Worm (Caenorhabditis elegans) whole organism, late embryonic: ENCODE data around the gene cpt-3.

Source experiments
- dmd-4 ChIP-seq: sonication (generic microtip); optimal IDR thresholded peaks from 2 replicates; lab custom pipeline; 2016; ENCODE audit warnings: borderline replicate concordance, missing genetic modification characterization, missing compliant biosample characterization
- hlh-8 ChIP-seq: sonication (generic microtip); optimal IDR thresholded peaks from 2 replicates; lab custom pipeline; 2016; ENCODE audit warnings: missing genotype, missing genetic modification characterization, missing compliant biosample characterization
- pqm-1 ChIP-seq: sonication (generic microtip); optimal IDR thresholded peaks from 2 replicates; lab custom pipeline; 2016; ENCODE audit warnings: missing genetic modification characterization, missing compliant biosample characterization

- TF ChIP-seq dmd-4 (no peak), hlh-8 (tag; lab: Kevin White, UChicago) (no peak), pqm-1 (tag; lab: Kevin White, UChicago) (no peak)
Measured at ce11 chrIII:2090695-2091094, 8.1 kb downstream of the cpt-3 start.
